Fruit fly (Drosophila melanogaster) whole organism, larva: Measurements from ENCODE around the gene CG43755.
A peak's percentile ranks its signal among the peaks of the same experiment; 100 is the strongest.

ENCODE experiments used
- noc ChIP-seq: fragments of 200-800 bp; sonication (Bioruptor generic); optimal IDR thresholded peaks from 3 replicates; lab custom pipeline; 2019; ENCODE audit warnings: missing biosample characterization, mild to moderate bottlenecking, missing genetic modification characterization, moderate library complexity

The CG43755 gene

dm6 chr2L:329661-330060 lies at the start of gene CG43755:
Gene CG43755, minus strand, starts transcription at chr2L:329761.
- TF ChIP-seq noc (tag; lab: Kevin White, UChicago), result no peak

DNA sequence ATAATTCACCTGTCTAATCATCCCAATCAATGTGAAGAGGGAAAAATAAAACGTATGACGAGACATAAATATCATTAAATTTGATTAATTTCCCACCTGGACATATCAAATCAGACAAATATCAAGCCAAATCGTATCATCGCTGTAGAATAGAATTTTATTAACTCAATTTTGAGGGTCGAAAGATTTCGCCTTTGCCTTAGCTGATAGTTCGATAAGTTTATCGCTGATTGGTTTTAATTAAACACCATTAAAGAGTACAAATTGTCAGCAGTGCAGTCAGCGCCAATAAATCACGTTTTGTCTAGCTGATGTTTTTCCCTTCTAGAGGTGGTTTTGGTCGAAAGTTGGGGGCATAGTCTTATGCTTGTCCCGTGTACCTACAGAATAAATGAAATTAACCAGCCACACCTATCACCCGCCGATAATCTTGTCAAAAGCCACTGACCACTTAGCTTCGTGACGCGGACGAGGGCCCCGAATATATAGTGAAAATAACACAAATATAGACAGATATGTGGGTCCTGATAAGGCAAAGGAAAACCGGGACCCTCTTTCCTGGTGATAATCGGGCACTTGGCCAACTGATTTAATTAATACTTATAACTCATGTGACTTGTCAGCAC lies 49.4 kb upstream of the CG43755 start:
- TF ChIP-seq noc (tag; lab: Kevin White, UChicago), result peak; percentile 11

DNA sequence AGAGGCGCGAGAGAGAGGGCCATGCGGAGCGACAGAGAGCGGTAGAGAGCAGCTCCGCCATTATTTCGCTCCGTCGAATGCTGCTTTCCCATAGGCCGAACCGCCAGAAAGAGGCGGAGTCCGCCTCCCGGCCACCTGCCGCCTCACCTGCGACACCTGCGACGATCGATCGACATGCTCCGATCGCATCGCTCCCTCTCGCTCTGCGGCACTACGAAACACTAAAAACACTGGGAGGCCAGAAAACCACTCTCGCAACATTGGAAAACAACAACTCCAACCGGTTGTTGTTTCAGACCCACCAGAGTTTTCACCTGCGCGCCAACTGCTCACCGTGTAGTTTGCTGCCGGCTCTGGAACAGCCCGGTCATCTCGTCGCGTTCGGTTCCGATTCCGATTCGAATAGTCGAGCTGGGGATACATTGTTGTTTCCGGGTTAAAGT lies 48.2 kb upstream of the CG43755 start, which contains the start of gene al:
TSS of gene al (plus strand) at position 333 of the 443 bp plus-strand sequence.
- no peak for TF ChIP-seq noc (tag; lab: Kevin White, UChicago)

- no peak for TF ChIP-seq noc (tag; lab: Kevin White, UChicago)
Measured at dm6 chr2L:371747-372146, 42.2 kb upstream of the CG43755 start.

dm6 chr2L:369811-370210 lies 40.2 kb upstream of the CG43755 start:
- no peak for TF ChIP-seq noc (tag; lab: Kevin White, UChicago)

- TF ChIP-seq noc (tag; lab: Kevin White, UChicago), result no peak
Measured at dm6 chr2L:368398-369008, 38.9 kb upstream of the CG43755 start.

DNA sequence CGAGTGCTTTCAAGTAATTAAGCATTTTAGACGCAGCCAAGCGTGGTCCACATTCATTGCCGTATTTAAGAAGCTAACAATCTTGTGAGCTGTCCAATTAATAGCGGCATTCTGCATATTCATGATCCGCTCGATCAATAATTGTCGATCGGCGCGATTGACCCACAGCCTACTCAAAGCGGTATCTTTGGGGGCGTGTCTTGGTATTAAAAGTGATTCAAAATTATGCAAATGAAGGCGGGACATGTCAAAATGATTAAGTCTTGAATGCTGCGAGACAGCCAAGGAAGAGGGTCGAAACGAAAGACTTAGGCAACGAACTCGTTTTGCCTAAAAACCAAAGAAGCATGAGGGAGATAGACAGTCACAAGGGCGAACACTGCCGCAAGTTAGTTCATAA lies 37.3 kb upstream of the CG43755 start:
- TF ChIP-seq noc (tag; lab: Kevin White, UChicago), result no peak

- TF ChIP-seq noc (tag; lab: Kevin White, UChicago), result no peak
Measured at dm6 chr2L:357556-358130, 28.1 kb upstream of the CG43755 start, which contains the start of gene Ent1. Gene Ent1, minus strand, starts transcription at chr2L:357874.

DNA sequence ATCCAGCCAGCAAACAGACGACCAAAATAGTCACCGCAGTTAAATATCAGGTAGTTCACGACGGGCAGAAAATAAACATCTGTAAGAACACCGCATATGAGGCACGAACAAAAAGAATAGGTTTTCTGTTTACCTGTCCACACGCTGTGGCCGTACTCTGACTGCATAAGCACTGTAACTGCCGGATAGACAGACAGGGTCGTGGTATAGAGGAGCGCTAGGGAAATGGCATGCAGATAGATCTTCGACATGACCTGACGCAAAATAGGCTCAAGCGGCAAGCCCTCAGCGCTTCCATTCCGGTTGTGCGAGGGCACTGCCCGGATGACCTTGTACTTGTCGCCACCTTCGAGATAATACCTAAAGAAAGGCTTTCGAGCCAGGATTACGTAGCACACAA lies 26.7 kb upstream of the CG43755 start:
- TF ChIP-seq noc (tag; lab: Kevin White, UChicago), result no peak

dm6 chr2L:347604-348003 lies 18.0 kb upstream of the CG43755 start:
- TF ChIP-seq noc (tag; lab: Kevin White, UChicago), result no peak

DNA sequence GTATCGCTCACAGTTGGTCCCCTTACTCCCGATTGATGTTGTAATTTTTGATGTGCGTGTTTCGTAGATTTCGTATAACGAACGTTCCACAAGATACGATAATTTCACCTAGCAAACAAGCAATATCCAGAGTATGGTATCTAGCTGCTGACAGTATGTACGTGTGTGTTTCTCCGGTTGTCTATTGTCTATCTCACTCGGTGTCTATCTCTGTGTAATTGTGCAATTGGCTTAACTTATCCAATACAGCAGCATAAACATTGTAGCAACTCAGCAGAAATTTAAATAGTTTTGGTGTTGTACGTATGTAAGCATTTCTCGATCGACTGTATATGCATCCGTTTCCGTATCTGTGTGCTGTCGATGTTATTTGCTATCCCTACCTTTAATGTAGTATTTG lies 17.2 kb upstream of the CG43755 start:
- no peak for TF ChIP-seq noc (tag; lab: Kevin White, UChicago)

DNA sequence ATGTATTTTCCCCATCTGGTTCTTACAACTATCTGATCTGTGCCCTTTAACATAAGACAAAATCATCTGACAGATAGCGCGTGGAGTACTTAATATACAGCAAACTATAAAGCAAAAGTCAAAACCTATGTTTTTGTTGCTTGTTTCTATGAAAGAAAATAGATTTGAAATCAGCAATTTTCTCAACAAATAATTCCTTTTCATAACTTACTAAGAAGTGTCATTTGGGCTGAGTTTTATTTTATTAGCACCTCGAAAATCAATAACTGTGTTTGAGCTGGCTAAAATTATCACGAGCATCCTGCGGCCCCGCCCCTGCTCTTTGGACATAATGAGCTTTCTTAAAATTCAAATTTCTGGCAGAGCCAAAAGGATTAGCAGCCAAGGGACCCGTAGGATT lies 2.7 kb upstream of the CG43755 start, which contains the start of gene CG31921:
TSS of gene CG31921 (minus strand) at position 101 of the 400 bp plus-strand sequence.
- TF ChIP-seq noc (tag; lab: Kevin White, UChicago), result no peak

DNA sequence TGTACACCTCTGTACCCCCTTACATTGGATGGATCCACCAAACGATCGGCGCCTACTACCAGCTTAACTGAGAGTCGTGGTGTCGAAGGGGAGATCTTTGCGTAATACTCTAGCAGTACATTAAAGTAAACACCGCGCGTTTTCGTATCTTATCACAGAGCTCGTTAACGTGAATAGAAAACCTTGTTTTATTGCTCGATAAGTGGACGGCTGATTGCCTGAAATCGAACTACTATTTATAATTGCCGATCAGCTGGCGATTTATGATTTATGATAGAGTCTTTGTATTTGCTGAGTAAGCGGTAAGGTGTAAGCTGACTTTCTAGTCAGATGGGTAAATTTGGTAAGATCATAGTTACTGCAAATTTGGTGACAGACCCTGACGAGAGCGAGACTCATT lies 6.6 kb downstream of the CG43755 start:
- TF ChIP-seq noc (tag; lab: Kevin White, UChicago), result peak; percentile 64

DNA sequence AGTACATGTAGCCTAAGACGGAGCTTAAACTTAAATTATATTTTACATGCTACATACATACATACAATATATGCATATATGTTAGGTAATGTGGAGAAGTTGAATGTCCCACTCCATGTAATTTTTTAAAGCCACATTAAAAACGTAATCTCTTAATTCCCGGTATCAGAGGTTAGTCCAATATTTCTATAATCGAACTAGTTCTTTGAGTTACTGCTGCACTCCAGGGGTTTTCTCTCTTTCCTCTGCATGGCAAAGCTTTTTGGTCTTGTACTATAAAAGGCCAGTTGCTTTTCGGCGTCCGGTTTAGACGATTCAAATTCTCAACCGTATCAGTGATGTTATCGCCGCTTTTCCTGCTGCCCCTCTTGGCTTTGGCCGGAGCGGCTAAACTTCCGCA lies 7.8 kb downstream of the CG43755 start, which contains the start of gene CG33127:
TSS of gene CG33127 (plus strand) at position 309 of the 400 bp plus-strand sequence.
- no peak for TF ChIP-seq noc (tag; lab: Kevin White, UChicago)

dm6 chr2L:321148-321547 lies 8.4 kb downstream of the CG43755 start, which contains the start of gene CG11911:
Gene CG11911, minus strand, starts transcription at chr2L:321248.
- TF ChIP-seq noc (tag; lab: Kevin White, UChicago), result no peak

- TF ChIP-seq noc (tag; lab: Kevin White, UChicago), result no peak
Measured at dm6 chr2L:319745-320144, 9.8 kb downstream of the CG43755 start.
